Fruit fly (Drosophila melanogaster): ENCODE results near the gene CG43843.

Gene CG43843

DNA sequence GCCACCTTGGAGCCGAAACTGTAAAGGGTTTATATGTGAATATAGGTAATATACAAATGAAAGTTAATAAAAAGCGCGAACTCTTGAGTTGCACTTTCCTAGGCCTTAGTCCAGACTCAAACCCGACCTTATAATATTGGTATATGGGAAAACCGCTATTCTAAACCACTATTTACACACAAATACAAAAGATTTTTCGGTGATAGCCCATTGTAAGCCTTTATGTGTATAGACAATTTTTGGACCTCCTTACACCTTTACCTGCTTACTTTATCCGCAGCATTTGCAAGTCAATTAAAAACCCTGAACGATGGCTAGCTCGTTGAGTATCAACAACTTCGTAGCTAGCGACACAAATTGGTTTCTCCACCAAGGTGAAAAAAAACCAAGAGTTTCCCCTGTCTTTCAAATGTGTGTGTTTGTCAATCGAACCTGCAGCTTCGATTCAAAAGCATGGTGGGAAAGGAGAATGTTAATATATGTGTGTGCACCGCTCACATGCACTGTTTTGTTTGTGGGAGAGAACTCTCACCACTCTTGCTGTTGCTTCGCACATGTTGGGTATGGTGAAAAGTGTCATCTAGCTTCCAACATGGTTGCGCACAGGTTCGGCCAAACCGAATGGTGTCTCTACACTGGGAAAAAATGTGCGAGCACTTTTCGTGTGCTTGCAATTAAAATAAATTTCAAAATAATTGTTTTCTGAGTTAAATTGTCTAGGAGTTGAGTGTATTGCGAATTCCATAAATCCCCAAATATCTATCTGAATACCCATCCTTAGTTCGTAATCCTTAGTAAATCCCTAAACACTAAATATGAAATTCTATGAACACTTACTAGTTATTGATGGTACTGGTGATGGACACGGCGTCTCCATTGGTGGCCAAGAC is 46.7 kb upstream of the CG43843 start (continued):
- peak; percentile 2 for TF ChIP-seq CG3065 (GFP tag; optimal IDR thresholded peaks at IDR 0.05)
- peak; percentile 14 for TF ChIP-seq ac (GFP tag; optimal IDR thresholded peaks at IDR 0.05)
- TF ChIP-seq CG13775 (GFP tag; optimal IDR thresholded peaks at IDR 0.05) = peak; percentile 68
- peak; percentile 68 for TF ChIP-seq CG8388 (GFP tag; optimal IDR thresholded peaks at IDR 0.05)
- TF ChIP-seq CG11504 (tag; optimal IDR thresholded peaks at IDR 0.05) = peak; percentile 97
- peak; percentile 0 for TF ChIP-seq Tbp (GFP tag; optimal IDR thresholded peaks at IDR 0.05)
- peak; percentile 37 for TF ChIP-seq Jarid2 (GFP tag; optimal IDR thresholded peaks at IDR 0.05)
- TF ChIP-seq Meics (GFP tag; optimal IDR thresholded peaks at IDR 0.05) = peak; percentile 82
- peak; percentile 55 for TF ChIP-seq E2f2 (GFP tag; IDR thresholded peaks at IDR 0.05)
- peak; percentile 3 for TF ChIP-seq CG9876 (GFP tag; optimal IDR thresholded peaks at IDR 0.05)
- peak; percentile 52 for TF ChIP-seq CG11723 (GFP tag; optimal IDR thresholded peaks at IDR 0.05)
- TF ChIP-seq dati (GFP tag; IDR thresholded peaks at IDR 0.05) = peak; percentile 69
- peak; percentile 63 to 84 for TF ChIP-seq chif (GFP tag; optimal IDR thresholded peaks at IDR 0.05)
- peak; percentile 87 for TF ChIP-seq CG1603 (tag; optimal IDR thresholded peaks at IDR 0.05)
- TF ChIP-seq ind (GFP tag; optimal IDR thresholded peaks at IDR 0.05) = peak; percentile 84
- TF ChIP-seq CG12659 (GFP tag; optimal IDR thresholded peaks at IDR 0.05) = peak; percentile 60
- TF ChIP-seq D19A (tag; optimal IDR thresholded peaks at IDR 0.05) = peak; percentile 63
- TF ChIP-seq CG8281 (tag; optimal IDR thresholded peaks at IDR 0.05) = no peak
- TF ChIP-seq Ssrp (tag; optimal IDR thresholded peaks at IDR 0.05) = peak; percentile 62
- TF ChIP-seq ato (GFP tag; IDR thresholded peaks at IDR 0.05; ENCODE audit: partially characterized antibody) = no peak
- TF ChIP-seq peb (GFP tag; IDR thresholded peaks at IDR 0.05) = peak; percentile 65; the same call in 1 of the 2 replicates
- TF ChIP-seq cas (GFP tag; IDR thresholded peaks at IDR 0.05) = peak; percentile 40; the same call in 1 of the 2 replicates
- 0 out of 2 replicates have a peak, but pooled peaks have one; percentile 24 for TF ChIP-seq CkIIα-i1 (GFP tag; IDR thresholded peaks at IDR 0.05)
- peak; percentile 79 for TF ChIP-seq Blimp-1 (GFP tag; optimal IDR thresholded peaks at IDR 0.05)
- TF ChIP-seq Antp (GFP tag; optimal IDR thresholded peaks at IDR 0.05) = peak; percentile 81
- peak; percentile 84 for TF ChIP-seq CG30403 (GFP tag; optimal IDR thresholded peaks at IDR 0.05)
- peak; percentile 85 for TF ChIP-seq CG4424 (GFP tag; optimal IDR thresholded peaks at IDR 0.05)
- peak; percentile 25 for TF ChIP-seq pita (GFP tag; optimal IDR thresholded peaks at IDR 0.05)
- TF ChIP-seq Deaf1 (tag; optimal IDR thresholded peaks at IDR 0.05) = peak; percentile 36
- TF ChIP-seq CG4707 (GFP tag; optimal IDR thresholded peaks at IDR 0.05) = peak; percentile 48
- peak; percentile 62 for TF ChIP-seq Spps (tag; optimal IDR thresholded peaks at IDR 0.05)
- TF ChIP-seq CG7372 (GFP tag; IDR thresholded peaks at IDR 0.05) = peak; percentile 43; the same call in 1 of the 2 replicates
- TF ChIP-seq nau (GFP tag; optimal IDR thresholded peaks at IDR 0.05) = peak; percentile 75
- peak; percentile 34 for TF ChIP-seq NC2α (GFP tag; optimal IDR thresholded peaks at IDR 0.05)
- peak; percentile 66 for TF ChIP-seq maf-S (GFP tag; optimal IDR thresholded peaks at IDR 0.05)
- no peak for TF ChIP-seq CG10543 (GFP tag; optimal IDR thresholded peaks at IDR 0.05)
- TF ChIP-seq Mrtf (GFP tag; IDR thresholded peaks at IDR 0.05) = peak; percentile 74
- peak; percentile 90 for TF ChIP-seq CG17328 (GFP tag; IDR thresholded peaks at IDR 0.05)
- TF ChIP-seq hbn (GFP tag; IDR thresholded peaks at IDR 0.05; ENCODE audit: partially characterized antibody) = no peak
- peak; percentile 79 for TF ChIP-seq Dbx (GFP tag; IDR thresholded peaks at IDR 0.05)
- peak; percentile 55 for TF ChIP-seq Sox100B (GFP tag; optimal IDR thresholded peaks at IDR 0.05)
- peak; percentile 78 for TF ChIP-seq CG18599 (GFP tag; optimal IDR thresholded peaks at IDR 0.05)
- peak; percentile 52; the same call in 1 of the 2 replicates for TF ChIP-seq ro (GFP tag; IDR thresholded peaks at IDR 0.05)
- TF ChIP-seq CG16813 (GFP tag; IDR thresholded peaks at IDR 0.05; ENCODE audit: partially characterized antibody) = no peak
- TF ChIP-seq CG4360 (GFP tag; IDR thresholded peaks at IDR 0.05) = peak; percentile 60
- TF ChIP-seq slp2 (GFP tag; optimal IDR thresholded peaks at IDR 0.05) = peak; percentile 53
- peak; percentile 62 for TF ChIP-seq CHES-1-like (GFP tag; optimal IDR thresholded peaks at IDR 0.05)
- TF ChIP-seq CG17802 (tag; optimal IDR thresholded peaks at IDR 0.05) = peak; percentile 43
